Fruit fly (Drosophila melanogaster) whole organism, embryonic: ENCODE results near the gene CG8892.

Experiments
- ATbp ChIP-seq: fragments of 200-800 bp; sonication (Bioruptor generic); optimal IDR thresholded peaks from 2 replicates; lab custom pipeline; 2017; ENCODE audit warnings: missing biosample characterization, mild to moderate bottlenecking, missing genetic modification characterization, missing genetic modification reagents
- B-H1 ChIP-seq: fragments of 200-800 bp; sonication (Bioruptor generic); IDR thresholded peaks from 3 replicates; pipeline ENCODE4 v1.3.6; 2022; ENCODE audit warnings: missing biosample characterization, missing genetic modification characterization
- C15 ChIP-seq: fragments of 200-800 bp; sonication (Bioruptor generic); IDR thresholded peaks from 3 replicates; pipeline ENCODE4 v1.3.6; 2022; ENCODE audit warnings: missing biosample characterization, missing genetic modification characterization
- CG10959 ChIP-seq: fragments of 200-800 bp; sonication (Bioruptor generic); IDR thresholded peaks from 2 replicates; pipeline ENCODE4 v1.3.6; 2022; ENCODE audit warnings: missing biosample characterization, missing genetic modification characterization
- CG11093 ChIP-seq: fragments of 200-800 bp; sonication (Bioruptor generic); IDR thresholded peaks from 3 replicates; pipeline ENCODE4 v1.3.6; 2022; ENCODE audit warnings: missing biosample characterization, missing genetic modification characterization
- CG13775 ChIP-seq: fragments of 200-800 bp; sonication (Bioruptor generic); optimal IDR thresholded peaks from 3 replicates; lab custom pipeline; 2017; ENCODE audit warnings: missing biosample characterization, mild to moderate bottlenecking, missing genetic modification characterization
- CG14860 ChIP-seq: fragments of 200-800 bp; sonication (Bioruptor generic); IDR thresholded peaks from 3 replicates; pipeline ENCODE4 v1.3.6; 2022; ENCODE audit warnings: missing biosample characterization, missing genetic modification characterization; ENCODE audit not compliant: partially characterized antibody
- CG15011 ChIP-seq: fragments of 200-800 bp; sonication (Bioruptor generic); optimal IDR thresholded peaks from 3 replicates; lab custom pipeline; 2018; ENCODE audit warnings: missing biosample characterization, mild to moderate bottlenecking, missing genetic modification characterization
- CG15479 ChIP-seq: fragments of 200-800 bp; sonication (Bioruptor generic); optimal IDR thresholded peaks from 3 replicates; lab custom pipeline; 2019; ENCODE audit warnings: missing biosample characterization, mild to moderate bottlenecking, missing genetic modification characterization, moderate library complexity
- CG16815 ChIP-seq: fragments of 200-800 bp; sonication (Bioruptor generic); optimal IDR thresholded peaks from 3 replicates; lab custom pipeline; 2017; ENCODE audit warnings: missing biosample characterization, mild to moderate bottlenecking, missing genetic modification characterization
- CG17568 ChIP-seq: fragments of 200-800 bp; sonication (Bioruptor generic); optimal IDR thresholded peaks from 2 replicates; lab custom pipeline; 2018; ENCODE audit warnings: missing biosample characterization, mild to moderate bottlenecking, missing genetic modification characterization, moderate library complexity
- CG2199 ChIP-seq: fragments of 200-800 bp; sonication (Bioruptor generic); IDR thresholded peaks from 3 replicates; pipeline ENCODE4 v1.3.6; 2022; ENCODE audit warnings: missing biosample characterization, missing genetic modification characterization
- CG30431 ChIP-seq: fragments of 200-800 bp; sonication (Bioruptor generic); optimal IDR thresholded peaks from 2 replicates; lab custom pipeline; 2017; ENCODE audit warnings: missing biosample characterization, missing genetic modification characterization
- CG33213 ChIP-seq: fragments of 200-800 bp; sonication (Bioruptor generic); optimal IDR thresholded peaks from 3 replicates; lab custom pipeline; 2016; ENCODE audit warnings: missing biosample characterization, missing genetic modification characterization
- CG34422 ChIP-seq: fragments of 200-800 bp; sonication (Bioruptor generic); IDR thresholded peaks from 3 replicates; pipeline ENCODE4 v1.3.6; 2022; ENCODE audit warnings: missing biosample characterization, missing genetic modification characterization
- CG4360 ChIP-seq: fragments of 200-800 bp; sonication (Bioruptor generic); IDR thresholded peaks from 2 replicates; pipeline ENCODE4 v1.3.6; 2022; ENCODE audit warnings: missing biosample characterization, missing genetic modification characterization
- CG4424 ChIP-seq: fragments of 200-800 bp; sonication (Bioruptor generic); optimal IDR thresholded peaks from 3 replicates; lab custom pipeline; 2016; ENCODE audit warnings: missing biosample characterization, missing genetic modification characterization
- CG7839 ChIP-seq: fragments of 200-800 bp; sonication (Bioruptor generic); optimal IDR thresholded peaks from 3 replicates; lab custom pipeline; 2018; ENCODE audit warnings: missing biosample characterization, mild to moderate bottlenecking, missing genetic modification characterization, moderate library complexity
- CG8478 ChIP-seq: fragments of >200 bp; optimal IDR thresholded peaks from 2 replicates; lab custom pipeline; 2018
- CG9727 ChIP-seq: fragments of 200-800 bp; sonication (Bioruptor generic); optimal IDR thresholded peaks from 3 replicates; lab custom pipeline; 2017; ENCODE audit warnings: missing biosample characterization, mild to moderate bottlenecking, missing genetic modification characterization
- Dfd ChIP-seq, 2 experiments: fragments of >200 bp; optimal IDR thresholded peaks; 2 replicates each; lab custom pipeline; 2017; ENCODE audit warnings: missing biosample characterization in 2 of 2, missing genetic modification characterization in 2 of 2
- Ets97D ChIP-seq: fragments of 200-800 bp; sonication (Bioruptor generic); optimal IDR thresholded peaks from 3 replicates; lab custom pipeline; 2016; ENCODE audit warnings: missing biosample characterization, missing genetic modification characterization
- Fer3 ChIP-seq: fragments of 200-800 bp; sonication (Bioruptor generic); optimal IDR thresholded peaks from 2 replicates; lab custom pipeline; 2018; ENCODE audit warnings: missing biosample characterization, mild to moderate bottlenecking, missing genetic modification characterization, moderate library complexity
- H2.0 ChIP-seq: fragments of 200-800 bp; sonication (Bioruptor generic); IDR thresholded peaks from 2 replicates; pipeline ENCODE4 v1.3.6; 2022; ENCODE audit warnings: missing biosample characterization, missing genetic modification characterization
- HLH3B ChIP-seq: fragments of 200-800 bp; sonication (Bioruptor generic); IDR thresholded peaks from 2 replicates; pipeline ENCODE4 v1.3.6; 2022; ENCODE audit warnings: missing biosample characterization, missing genetic modification characterization
- HmgD ChIP-seq: fragments of 200-800 bp; sonication (Bioruptor generic); optimal IDR thresholded peaks from 3 replicates; lab custom pipeline; 2016; ENCODE audit warnings: missing biosample characterization, missing genetic modification characterization
- Jarid2 ChIP-seq: fragments of 200-800 bp; sonication (Bioruptor generic); optimal IDR thresholded peaks from 3 replicates; lab custom pipeline; 2017; ENCODE audit warnings: mild to moderate bottlenecking, missing biosample characterization, missing genetic modification reagents, missing genetic modification characterization
- NK7.1 ChIP-seq: fragments of 200-800 bp; sonication (Bioruptor generic); optimal IDR thresholded peaks from 3 replicates; lab custom pipeline; 2016; ENCODE audit warnings: missing biosample characterization, missing genetic modification characterization
- Opbp ChIP-seq: fragments of 200-800 bp; sonication (Bioruptor generic); IDR thresholded peaks from 3 replicates; pipeline ENCODE4 v1.3.6; 2022; ENCODE audit warnings: missing biosample characterization, missing genetic modification characterization; ENCODE audit not compliant: partially characterized antibody
- Sox100B ChIP-seq: fragments of 200-800 bp; sonication (Bioruptor generic); optimal IDR thresholded peaks from 3 replicates; lab custom pipeline; 2018; ENCODE audit warnings: missing biosample characterization, mild to moderate bottlenecking, missing genetic modification characterization
- Ssrp ChIP-seq: fragments of 200-800 bp; sonication (Bioruptor generic); optimal IDR thresholded peaks from 2 replicates; lab custom pipeline; 2018; ENCODE audit warnings: missing biosample characterization, mild to moderate bottlenecking, missing genetic modification characterization, moderate library complexity
- Trl ChIP-seq, 3 experiments: fragments of >200 bp in 2 of 3; fragments of 200-800 bp in 1 of 3; sonication (Bioruptor generic) in 1 of 3; optimal IDR thresholded peaks; 2 replicates in 1 of 3; 3 replicates in 2 of 3; lab custom pipeline; 2016 to 2017; ENCODE audit warnings: missing biosample characterization in 1 of 3, missing genetic modification characterization in 1 of 3
- az2 ChIP-seq: fragments of 200-800 bp; sonication (Bioruptor generic); optimal IDR thresholded peaks from 3 replicates; lab custom pipeline; 2016; ENCODE audit warnings: missing biosample characterization, missing genetic modification characterization
- bbx ChIP-seq: fragments of 200-800 bp; sonication (Bioruptor generic); IDR thresholded peaks from 2 replicates; pipeline ENCODE4 v1.3.6; 2022; ENCODE audit warnings: missing biosample characterization, missing genetic modification characterization; ENCODE audit not compliant: partially characterized antibody
- chinmo ChIP-seq: fragments of 200-800 bp; sonication (Bioruptor generic); IDR thresholded peaks from 4 replicates; pipeline ENCODE4 v1.3.6; 2022; ENCODE audit warnings: missing biosample characterization, missing genetic modification characterization; ENCODE audit not compliant: partially characterized antibody
- ci ChIP-seq: fragments of 200-800 bp; sonication (Bioruptor generic); IDR thresholded peaks from 3 replicates; pipeline ENCODE4 v1.3.6; 2022; ENCODE audit warnings: missing biosample characterization, missing genetic modification characterization
- dimm ChIP-seq: fragments of 200-800 bp; sonication (Bioruptor generic); IDR thresholded peaks from 2 replicates; pipeline ENCODE4 v1.3.6; 2022; ENCODE audit warnings: missing biosample characterization, missing genetic modification characterization
- disco-r ChIP-seq: fragments of 200-800 bp; sonication (Bioruptor generic); optimal IDR thresholded peaks from 2 replicates; lab custom pipeline; 2016; ENCODE audit warnings: missing biosample characterization, missing genetic modification characterization
- hbn ChIP-seq: fragments of 200-800 bp; sonication (Bioruptor generic); IDR thresholded peaks from 2 replicates; pipeline ENCODE4 v1.3.6; 2022; ENCODE audit warnings: missing biosample characterization, missing genetic modification characterization; ENCODE audit not compliant: partially characterized antibody
- hkb ChIP-seq, 2 experiments: fragments of 200-800 bp in 1 of 2; fragments of >200 bp in 1 of 2; sonication (Bioruptor generic) in 1 of 2; IDR thresholded peaks in 1 of 2; optimal IDR thresholded peaks in 1 of 2; 2 replicates each; pipeline versions ENCODE4 v1.3.6 to Lab custom; 2017 to 2022; ENCODE audit warnings: missing biosample characterization in 1 of 2, missing genetic modification characterization in 1 of 2
- inv ChIP-seq: fragments of 200-800 bp; sonication (Bioruptor generic); IDR thresholded peaks from 2 replicates; pipeline ENCODE4 v1.3.6; 2022; ENCODE audit warnings: missing biosample characterization, missing genetic modification characterization; ENCODE audit not compliant: partially characterized antibody
- lola ChIP-seq, 3 experiments: fragments of >200 bp in 2 of 3; fragments of 200-800 bp in 1 of 3; sonication (Bioruptor generic) in 1 of 3; optimal IDR thresholded peaks; 2 replicates each; lab custom pipeline; 2017 to 2019; ENCODE audit warnings: missing biosample characterization in 3 of 3, missing genetic modification characterization in 3 of 3, mild to moderate bottlenecking in 1 of 3, moderate library complexity in 1 of 3
- nerfin-1 ChIP-seq: fragments of 200-800 bp; sonication (Bioruptor generic); optimal IDR thresholded peaks from 3 replicates; lab custom pipeline; 2019; ENCODE audit warnings: missing biosample characterization, mild to moderate bottlenecking, missing genetic modification characterization, moderate library complexity
- repo ChIP-seq: fragments of 200-800 bp; sonication (Bioruptor generic); optimal IDR thresholded peaks from 2 replicates; lab custom pipeline; 2016; ENCODE audit warnings: missing biosample characterization, missing genetic modification characterization
- sc ChIP-seq, 3 experiments: fragments of >200 bp in 2 of 3; fragments of 200-800 bp in 1 of 3; sonication (Bioruptor generic) in 1 of 3; optimal IDR thresholded peaks; 2 replicates in 2 of 3; 3 replicates in 1 of 3; lab custom pipeline; 2017; ENCODE audit warnings: mild to moderate bottlenecking in 1 of 3, missing biosample characterization in 1 of 3, missing genetic modification characterization in 1 of 3, missing genetic modification reagents in 1 of 3
- sisA ChIP-seq: fragments of 200-800 bp; sonication (Bioruptor generic); IDR thresholded peaks from 2 replicates; pipeline ENCODE4 v1.3.6; 2022; ENCODE audit warnings: missing biosample characterization, missing genetic modification characterization
- sqz ChIP-seq: fragments of 200-800 bp; sonication (Bioruptor generic); optimal IDR thresholded peaks from 3 replicates; lab custom pipeline; 2018; ENCODE audit warnings: missing biosample characterization, mild to moderate bottlenecking, missing genetic modification characterization
- wor ChIP-seq: fragments of 200-800 bp; sonication (Bioruptor generic); IDR thresholded peaks from 2 replicates; pipeline ENCODE4 v1.3.6; 2022; ENCODE audit warnings: missing biosample characterization, missing genetic modification characterization

Gene CG8892

dm6 chr2L:4999389-5000032 lies 18.1 kb upstream of the CG8892 start (continued):
- TF ChIP-seq CG4424 (GFP tag; lab: Kevin White, UChicago) = peak; percentile 61
- TF ChIP-seq dimm (GFP tag; lab: Robert Waterston, UW) = 0 out of 2 replicates have a peak, but pooled peaks have one; percentile 25
- TF ChIP-seq CG34422 (GFP tag; lab: Robert Waterston, UW) = peak; percentile 74; the same call in 2 of the 3 replicates
- TF ChIP-seq B-H1 (GFP tag; lab: Robert Waterston, UW) = peak; percentile 69
- no peak for TF ChIP-seq Dfd (GFP tag; optimal IDR thresholded peaks at IDR 0.05; lab: Kevin White, UChicago)
- peak; percentile 30 for TF ChIP-seq Sox100B (GFP tag; lab: Kevin White, UChicago)
- no peak for TF ChIP-seq CG15479 (GFP tag; lab: Kevin White, UChicago)
- TF ChIP-seq sqz (GFP tag; lab: Kevin White, UChicago) = peak; percentile 21
- peak; percentile 78 for TF ChIP-seq sisA (GFP tag; lab: Robert Waterston, UW)
- TF ChIP-seq CG2199 (GFP tag; lab: Robert Waterston, UW) = no peak; the same call in 2 of the 3 replicates
- TF ChIP-seq NK7.1 (GFP tag; lab: Kevin White, UChicago) = no peak
- no peak for TF ChIP-seq hbn
- no peak for TF ChIP-seq Trl (optimal IDR thresholded peaks at IDR 0.05; lab: Kevin White, UChicago)
- peak; percentile 72 for TF ChIP-seq Trl (GFP tag; optimal IDR thresholded peaks at IDR 0.05; lab: Kevin White, UChicago)
- TF ChIP-seq lola (GFP tag; optimal IDR thresholded peaks at IDR 0.05; lab: Kevin White, UChicago) = peak in 1 of 3 experiments; percentile 47
- TF ChIP-seq CG14860 (GFP tag; lab: Robert Waterston, UW) = no peak
- TF ChIP-seq disco-r (GFP tag; lab: Kevin White, UChicago) = no peak
- TF ChIP-seq HmgD = no peak
- TF ChIP-seq CG33213 = peak; percentile 47
- TF ChIP-seq C15 (GFP tag; lab: Robert Waterston, UW) = 0 out of 3 replicates have a peak, but pooled peaks have one; percentile 34
- no peak for TF ChIP-seq sc (optimal IDR thresholded peaks at IDR 0.05; lab: Kevin White, UChicago)
- peak; percentile 57 for TF ChIP-seq sc (GFP tag; optimal IDR thresholded peaks at IDR 0.05; lab: Kevin White, UChicago)
- peak; percentile 19; the same call in 1 of the 2 replicates for TF ChIP-seq wor (GFP tag; lab: Robert Waterston, UW)
- peak; percentile 54 for TF ChIP-seq ATbp (GFP tag; lab: Kevin White, UChicago)
- peak; percentile 69 for TF ChIP-seq CG11093 (GFP tag; lab: Robert Waterston, UW)
- peak; percentile 67 for TF ChIP-seq CG10959
- no peak for TF ChIP-seq Ets97D (GFP tag; lab: Kevin White, UChicago)
- peak; percentile 67 for TF ChIP-seq CG9727 (GFP tag; lab: Kevin White, UChicago)
- TF ChIP-seq CG4360 = no peak
- TF ChIP-seq CG8478 (lab: Kevin White, UChicago) = no peak
- peak; percentile 4 for TF ChIP-seq nerfin-1
- TF ChIP-seq CG16815 (GFP tag; lab: Kevin White, UChicago) = peak; percentile 62
- peak; percentile 69 for TF ChIP-seq Fer3 (tag; lab: Kevin White, UChicago)
- peak; percentile 58 for TF ChIP-seq CG13775 (GFP tag; lab: Kevin White, UChicago)
- peak; percentile 81 for TF ChIP-seq ci
- peak; percentile 63 for TF ChIP-seq H2.0 (GFP tag; lab: Robert Waterston, UW)
- TF ChIP-seq inv (GFP tag; lab: Robert Waterston, UW) = no peak
- peak; percentile 70 for TF ChIP-seq CG30431 (GFP tag; lab: Kevin White, UChicago)
- TF ChIP-seq bbx (GFP tag; lab: Robert Waterston, UW) = no peak
- no peak for TF ChIP-seq hkb (optimal IDR thresholded peaks at IDR 0.05; lab: Kevin White, UChicago)
- peak; percentile 64 for TF ChIP-seq hkb (GFP tag; IDR thresholded peaks at IDR 0.05; lab: Robert Waterston, UW)
- TF ChIP-seq Ssrp (tag; lab: Kevin White, UChicago) = peak; percentile 40
- peak; percentile 56 for TF ChIP-seq HLH3B
- TF ChIP-seq CG15011 (GFP tag; lab: Kevin White, UChicago) = peak; percentile 38
- TF ChIP-seq Jarid2 (GFP tag; lab: Kevin White, UChicago) = no peak
- TF ChIP-seq chinmo (GFP tag; lab: Robert Waterston, UW) = no peak
- peak; percentile 78 for TF ChIP-seq CG7839 (tag; lab: Kevin White, UChicago)
- peak; percentile 45 for TF ChIP-seq CG17568 (GFP tag; lab: Kevin White, UChicago)
- no peak for TF ChIP-seq Opbp (GFP tag; lab: Robert Waterston, UW)
- TF ChIP-seq az2 = peak; percentile 47
- peak; percentile 35 for TF ChIP-seq repo (GFP tag; lab: Kevin White, UChicago)
